Fruit fly (Drosophila melanogaster) whole organism, embryonic: ENCODE measurements around the gene CG32040.

ENCODE experiments used
- Asciz ChIP-seq: fragments of 200-800 bp; sonication (Bioruptor generic); optimal IDR thresholded peaks from 2 replicates; lab custom pipeline; 2017; ENCODE audit warnings: missing biosample characterization, mild to moderate bottlenecking, missing genetic modification characterization, missing genetic modification reagents
- Bgb ChIP-seq: fragments of 200-800 bp; sonication (Bioruptor generic); IDR thresholded peaks from 2 replicates; pipeline ENCODE4 v1.3.6; 2022; ENCODE audit warnings: missing biosample characterization, missing genetic modification characterization; ENCODE audit not compliant: partially characterized antibody
- CG10543 ChIP-seq: fragments of 200-800 bp; sonication (Bioruptor generic); optimal IDR thresholded peaks from 3 replicates; lab custom pipeline; 2017; ENCODE audit warnings: missing biosample characterization, mild to moderate bottlenecking, missing genetic modification characterization, moderate library complexity
- CG11723 ChIP-seq: fragments of 200-800 bp; sonication (Bioruptor generic); optimal IDR thresholded peaks from 2 replicates; lab custom pipeline; 2017; ENCODE audit warnings: missing biosample characterization, mild to moderate bottlenecking, missing genetic modification characterization
- CG1233 ChIP-seq: fragments of 200-800 bp; sonication (Bioruptor generic); optimal IDR thresholded peaks from 4 replicates; lab custom pipeline; 2018; ENCODE audit warnings: missing biosample characterization, mild to moderate bottlenecking, missing genetic modification characterization
- CG12769 ChIP-seq: fragments of 200-800 bp; sonication (Bioruptor generic); optimal IDR thresholded peaks from 2 replicates; lab custom pipeline; 2019; ENCODE audit warnings: missing biosample characterization, mild to moderate bottlenecking, missing genetic modification characterization, moderate library complexity
- CG13287 ChIP-seq: fragments of 200-800 bp; sonication (Bioruptor generic); IDR thresholded peaks from 2 replicates; pipeline ENCODE4 v1.3.6; 2022; ENCODE audit warnings: missing biosample characterization, missing genetic modification characterization; ENCODE audit not compliant: partially characterized antibody
- CG14860 ChIP-seq: fragments of 200-800 bp; sonication (Bioruptor generic); IDR thresholded peaks from 3 replicates; pipeline ENCODE4 v1.3.6; 2022; ENCODE audit warnings: missing biosample characterization, missing genetic modification characterization; ENCODE audit not compliant: partially characterized antibody
- CG1529 ChIP-seq: fragments of 200-800 bp; sonication (Bioruptor generic); optimal IDR thresholded peaks from 3 replicates; lab custom pipeline; 2018; ENCODE audit warnings: missing biosample characterization, missing genetic modification characterization
- CG16779 ChIP-seq: fragments of 200-800 bp; sonication (Bioruptor generic); IDR thresholded peaks from 2 replicates; pipeline ENCODE4 v1.3.6; 2022; ENCODE audit warnings: missing biosample characterization, missing genetic modification characterization
- CG16863 ChIP-seq: fragments of 200-800 bp; sonication (Bioruptor generic); optimal IDR thresholded peaks from 3 replicates; lab custom pipeline; 2016; ENCODE audit warnings: missing biosample characterization, missing genetic modification characterization
- CG17912 ChIP-seq: fragments of 200-800 bp; sonication (Bioruptor generic); optimal IDR thresholded peaks from 2 replicates; lab custom pipeline; 2018; ENCODE audit warnings: missing biosample characterization, mild to moderate bottlenecking, missing genetic modification characterization
- CG18011 ChIP-seq: fragments of 200-800 bp; sonication (Bioruptor generic); optimal IDR thresholded peaks from 2 replicates; lab custom pipeline; 2017; ENCODE audit warnings: missing biosample characterization, missing genetic modification characterization, mild to moderate bottlenecking, moderate library complexity, missing genotype
- CG18599 ChIP-seq: fragments of 200-800 bp; sonication (Bioruptor generic); optimal IDR thresholded peaks from 3 replicates; lab custom pipeline; 2017; ENCODE audit warnings: missing biosample characterization, missing genetic modification characterization, mild to moderate bottlenecking, moderate library complexity, missing genetic modification reagents
- CG2120 ChIP-seq: fragments of 200-800 bp; sonication (Bioruptor generic); optimal IDR thresholded peaks from 3 replicates; lab custom pipeline; 2016; ENCODE audit warnings: missing biosample characterization, missing genetic modification characterization
- CG32767 ChIP-seq: fragments of 200-800 bp; sonication (Bioruptor generic); IDR thresholded peaks from 2 replicates; pipeline ENCODE4 v1.3.6; 2022; ENCODE audit warnings: missing biosample characterization, missing genetic modification characterization
- CG3847 ChIP-seq: fragments of 200-800 bp; sonication (Bioruptor generic); IDR thresholded peaks from 2 replicates; pipeline ENCODE4 v1.3.6; 2022; ENCODE audit warnings: missing biosample characterization, missing genetic modification characterization
- CG4328 ChIP-seq: fragments of 200-800 bp; sonication (Bioruptor generic); optimal IDR thresholded peaks from 3 replicates; lab custom pipeline; 2017; ENCODE audit warnings: missing biosample characterization, missing genetic modification reagents, missing genetic modification characterization
- CG43689 ChIP-seq: fragments of 200-800 bp; sonication (Bioruptor generic); IDR thresholded peaks from 2 replicates; pipeline ENCODE4 v1.3.6; 2022; ENCODE audit warnings: missing biosample characterization, missing genetic modification characterization
- CG6254 ChIP-seq: fragments of 200-800 bp; sonication (Bioruptor generic); optimal IDR thresholded peaks from 3 replicates; lab custom pipeline; 2017; ENCODE audit warnings: mild to moderate bottlenecking, missing biosample characterization, missing genetic modification reagents, missing genetic modification characterization
- CG6791 ChIP-seq: fragments of 200-800 bp; sonication (Bioruptor generic); IDR thresholded peaks from 3 replicates; pipeline ENCODE4 v1.3.6; 2022; ENCODE audit warnings: missing biosample characterization, missing genetic modification characterization; ENCODE audit not compliant: partially characterized antibody
- CoRest ChIP-seq: fragments of 200-800 bp; sonication (Bioruptor generic); optimal IDR thresholded peaks from 3 replicates; lab custom pipeline; 2018; ENCODE audit warnings: missing biosample characterization, mild to moderate bottlenecking, missing genetic modification characterization, moderate library complexity
- Gug ChIP-seq: fragments of 200-800 bp; sonication (Bioruptor generic); IDR thresholded peaks from 4 replicates; pipeline ENCODE4 v1.3.6; 2022; ENCODE audit warnings: missing biosample characterization, missing genetic modification characterization
- HLHmδ ChIP-seq: fragments of 200-800 bp; sonication (Bioruptor generic); optimal IDR thresholded peaks from 2 replicates; lab custom pipeline; 2018; ENCODE audit warnings: missing biosample characterization, mild to moderate bottlenecking, missing genetic modification characterization, moderate library complexity
- Hand ChIP-seq: fragments of 200-800 bp; sonication (Bioruptor generic); optimal IDR thresholded peaks from 2 replicates; lab custom pipeline; 2017; ENCODE audit warnings: mild to moderate bottlenecking, missing biosample characterization, missing genetic modification reagents, missing genetic modification characterization
- Mad ChIP-seq: fragments of 200-800 bp; sonication (Bioruptor generic); optimal IDR thresholded peaks from 2 replicates; lab custom pipeline; 2016; ENCODE audit warnings: missing biosample characterization, missing genetic modification characterization
- Meics ChIP-seq: fragments of 200-800 bp; sonication (Bioruptor generic); optimal IDR thresholded peaks from 2 replicates; lab custom pipeline; 2017; ENCODE audit warnings: missing biosample characterization, mild to moderate bottlenecking, missing genetic modification characterization
- Mrtf ChIP-seq: fragments of 200-800 bp; sonication (Bioruptor generic); IDR thresholded peaks from 3 replicates; pipeline ENCODE4 v1.3.6; 2022; ENCODE audit warnings: missing biosample characterization, missing genetic modification characterization
- NC2α ChIP-seq: fragments of 200-800 bp; sonication (Bioruptor generic); optimal IDR thresholded peaks from 2 replicates; lab custom pipeline; 2016; ENCODE audit warnings: missing biosample characterization, missing genetic modification characterization
- Nf-YB ChIP-seq: fragments of 200-800 bp; sonication (Bioruptor generic); optimal IDR thresholded peaks from 3 replicates; lab custom pipeline; 2019; ENCODE audit warnings: missing biosample characterization, mild to moderate bottlenecking, missing genetic modification characterization, moderate library complexity
- Oli ChIP-seq: fragments of 200-800 bp; sonication (Bioruptor generic); optimal IDR thresholded peaks from 2 replicates; lab custom pipeline; 2018; ENCODE audit warnings: missing biosample characterization, mild to moderate bottlenecking, missing genetic modification characterization, moderate library complexity
- Sox100B ChIP-seq: fragments of 200-800 bp; sonication (Bioruptor generic); optimal IDR thresholded peaks from 3 replicates; lab custom pipeline; 2018; ENCODE audit warnings: missing biosample characterization, mild to moderate bottlenecking, missing genetic modification characterization
- bowl ChIP-seq: fragments of 200-800 bp; sonication (Bioruptor generic); IDR thresholded peaks from 2 replicates; pipeline ENCODE4 v1.3.6; 2022; ENCODE audit warnings: missing biosample characterization, missing genetic modification characterization
- bsh ChIP-seq, 2 experiments: fragments of 200-800 bp; sonication (Bioruptor generic); optimal IDR thresholded peaks; 2 replicates each; lab custom pipeline; 2017 to 2018; ENCODE audit warnings: mild to moderate bottlenecking in 2 of 2, missing biosample characterization in 2 of 2, missing genetic modification characterization in 2 of 2, moderate library complexity in 1 of 2
- eve ChIP-seq, 2 experiments: fragments of >200 bp; optimal IDR thresholded peaks; 2 replicates each; lab custom pipeline; 2017; ENCODE audit warnings: missing biosample characterization in 2 of 2, missing genetic modification characterization in 2 of 2
- gfzf ChIP-seq: fragments of 200-800 bp; sonication (Bioruptor generic); optimal IDR thresholded peaks from 2 replicates; lab custom pipeline; 2016; ENCODE audit warnings: missing biosample characterization, mild to moderate bottlenecking, missing genetic modification characterization, moderate library complexity
- h ChIP-seq: fragments of >200 bp; optimal IDR thresholded peaks from 2 replicates; lab custom pipeline; 2017
- hbn ChIP-seq: fragments of 200-800 bp; sonication (Bioruptor generic); IDR thresholded peaks from 2 replicates; pipeline ENCODE4 v1.3.6; 2022; ENCODE audit warnings: missing biosample characterization, missing genetic modification characterization; ENCODE audit not compliant: partially characterized antibody
- insv ChIP-seq, 2 experiments: fragments of 200-800 bp; sonication (Bioruptor generic); optimal IDR thresholded peaks; 3 replicates each; lab custom pipeline; 2016 to 2018; ENCODE audit warnings: missing biosample characterization in 2 of 2, missing genetic modification characterization in 2 of 2
- klu ChIP-seq: fragments of 200-800 bp; sonication (Bioruptor generic); IDR thresholded peaks from 2 replicates; pipeline ENCODE4 v1.3.6; 2022; ENCODE audit warnings: missing biosample characterization, missing genetic modification characterization
- run ChIP-seq: fragments of 200-800 bp; sonication (Bioruptor generic); optimal IDR thresholded peaks from 3 replicates; lab custom pipeline; 2018; ENCODE audit warnings: missing biosample characterization, mild to moderate bottlenecking, missing genetic modification characterization
- scrt ChIP-seq: fragments of 200-800 bp; sonication (Bioruptor generic); optimal IDR thresholded peaks from 2 replicates; lab custom pipeline; 2018; ENCODE audit warnings: missing biosample characterization, mild to moderate bottlenecking, missing genetic modification characterization, moderate library complexity
- sens-2 ChIP-seq: fragments of 200-800 bp; sonication (Bioruptor generic); IDR thresholded peaks from 2 replicates; pipeline ENCODE4 v1.3.6; 2022; ENCODE audit warnings: missing biosample characterization, missing genetic modification characterization
- slbo ChIP-seq: fragments of 200-800 bp; sonication (Bioruptor generic); IDR thresholded peaks from 2 replicates; pipeline ENCODE4 v1.3.6; 2022; ENCODE audit warnings: missing biosample characterization, missing genetic modification characterization
- ssp ChIP-seq: fragments of 200-800 bp; sonication (Bioruptor generic); IDR thresholded peaks from 2 replicates; pipeline ENCODE4 v1.3.6; 2022; ENCODE audit warnings: missing biosample characterization, missing genetic modification characterization
- tap ChIP-seq: fragments of 200-800 bp; optimal IDR thresholded peaks from 3 replicates; lab custom pipeline; 2019; ENCODE audit warnings: missing biosample characterization, mild to moderate bottlenecking, missing genetic modification characterization, moderate library complexity
- tll ChIP-seq, 2 experiments: fragments of 200-800 bp in 1 of 2; fragments of >200 bp in 1 of 2; sonication (Bioruptor generic) in 1 of 2; optimal IDR thresholded peaks; 2 replicates each; lab custom pipeline; 2017 to 2019; ENCODE audit warnings: missing biosample characterization in 2 of 2, missing genetic modification characterization in 2 of 2, mild to moderate bottlenecking in 1 of 2, moderate library complexity in 1 of 2
- trem ChIP-seq: fragments of 200-800 bp; optimal IDR thresholded peaks from 3 replicates; lab custom pipeline; 2019; ENCODE audit warnings: missing biosample characterization, mild to moderate bottlenecking, missing genetic modification characterization, moderate library complexity
- vvl ChIP-seq: fragments of 200-800 bp; sonication (Bioruptor generic); IDR thresholded peaks from 2 replicates; pipeline ENCODE4 v1.3.6; 2022; ENCODE audit warnings: missing biosample characterization, missing genetic modification characterization
- zen ChIP-seq: fragments of 200-800 bp; sonication (Bioruptor generic); optimal IDR thresholded peaks from 3 replicates; lab custom pipeline; 2018; ENCODE audit warnings: missing biosample characterization, mild to moderate bottlenecking, missing genetic modification characterization, moderate library complexity
- zen2 ChIP-seq: fragments of 200-800 bp; sonication (Bioruptor generic); IDR thresholded peaks from 3 replicates; pipeline ENCODE4 v1.3.6; 2022; ENCODE audit warnings: missing biosample characterization, missing genetic modification characterization; ENCODE audit not compliant: partially characterized antibody

CG32040 gene

DNA sequence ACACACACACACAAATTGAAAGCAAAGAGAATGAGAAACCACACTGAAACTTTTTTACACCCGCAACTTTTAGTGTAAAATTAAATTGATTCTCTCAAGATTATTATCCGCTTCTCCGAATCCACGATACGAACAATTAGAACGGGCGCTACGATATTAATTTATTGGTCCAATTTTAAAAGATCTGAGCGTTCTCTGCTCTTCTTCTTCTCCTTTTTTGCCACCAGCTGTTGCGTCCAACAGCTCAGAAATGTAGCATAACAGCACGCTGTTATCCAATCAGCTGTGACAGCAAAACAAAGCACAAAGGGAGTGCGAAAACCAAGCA, 4.8 kb downstream of the CG32040 start, which contains the start of the genes UGP and Svip (continued):
- TF ChIP-seq bsh (GFP tag; optimal IDR thresholded peaks at IDR 0.05; lab: Kevin White, UChicago): no peak
- TF ChIP-seq hbn: peak; percentile 25; the same call in 1 of the 2 replicates
- no peak for TF ChIP-seq CG17912
- TF ChIP-seq CG3847 (GFP tag; lab: Robert Waterston, UW): no peak
- TF ChIP-seq eve (GFP tag; optimal IDR thresholded peaks at IDR 0.05; lab: Kevin White, UChicago): no peak
- no peak for TF ChIP-seq bowl (GFP tag; lab: Robert Waterston, UW)
- TF ChIP-seq h (lab: Kevin White, UChicago): no peak
- TF ChIP-seq scrt (GFP tag; lab: Kevin White, UChicago): peak; percentile 52
- no peak for TF ChIP-seq vvl (GFP tag; lab: Robert Waterston, UW)
- TF ChIP-seq CG16863: no peak
- TF ChIP-seq tap: no peak
- no peak for TF ChIP-seq Gug (GFP tag; lab: Robert Waterston, UW)
- no peak for TF ChIP-seq tll (GFP tag; optimal IDR thresholded peaks at IDR 0.05; lab: Kevin White, UChicago)
- TF ChIP-seq CG1529 (GFP tag; lab: Kevin White, UChicago): no peak
- TF ChIP-seq CG10543: no peak
- TF ChIP-seq zen (tag; lab: Kevin White, UChicago): no peak
- TF ChIP-seq CG2120: no peak
- no peak for TF ChIP-seq Hand
- peak; percentile 3 for TF ChIP-seq CoRest (tag; lab: Kevin White, UChicago)
- no peak for TF ChIP-seq CG18599 (GFP tag; lab: Kevin White, UChicago)
- TF ChIP-seq CG18011: no peak
- TF ChIP-seq CG4328 (GFP tag; lab: Kevin White, UChicago): no peak
- TF ChIP-seq CG1233 (GFP tag; lab: Kevin White, UChicago): no peak
- no peak for TF ChIP-seq Nf-YB (GFP tag; lab: Kevin White, UChicago)
- TF ChIP-seq CG43689: no peak
- TF ChIP-seq CG32767 (GFP tag; lab: Robert Waterston, UW): no peak
- no peak for TF ChIP-seq sens-2 (GFP tag; lab: Robert Waterston, UW)
- no peak for TF ChIP-seq Mad (GFP tag; lab: Kevin White, UChicago)
- TF ChIP-seq slbo (GFP tag; lab: Robert Waterston, UW): peak; percentile 24; the same call in 1 of the 2 replicates
- TF ChIP-seq CG11723 (GFP tag; lab: Kevin White, UChicago): no peak
- no peak for TF ChIP-seq trem (tag; lab: Kevin White, UChicago)
- TF ChIP-seq Meics (GFP tag; lab: Kevin White, UChicago): no peak
- peak; percentile 9 for TF ChIP-seq gfzf (GFP tag; lab: Kevin White, UChicago)
- peak; percentile 29 for TF ChIP-seq CG13287 (GFP tag; lab: Robert Waterston, UW)
- TF ChIP-seq Mrtf: no peak
- TF ChIP-seq CG12769: peak; percentile 27
- TF ChIP-seq Oli (tag; lab: Kevin White, UChicago): no peak
- TF ChIP-seq ssp (GFP tag; lab: Robert Waterston, UW): no peak
- peak in 1 of 2 experiments; percentile 85 for TF ChIP-seq insv (GFP tag; optimal IDR thresholded peaks at IDR 0.05; lab: Kevin White, UChicago)
- TF ChIP-seq Asciz (GFP tag; lab: Kevin White, UChicago): no peak
- no peak for TF ChIP-seq zen2
- TF ChIP-seq klu: no peak
- TF ChIP-seq Sox100B (GFP tag; lab: Kevin White, UChicago): no peak
- no peak for TF ChIP-seq CG6254 (GFP tag; lab: Kevin White, UChicago)
- TF ChIP-seq NC2α (GFP tag; lab: Kevin White, UChicago): no peak
- TF ChIP-seq CG14860: no peak
- TF ChIP-seq CG6791: no peak
- TF ChIP-seq CG16779 (GFP tag; lab: Robert Waterston, UW): no peak
- TF ChIP-seq Bgb: no peak
- TF ChIP-seq run (tag; lab: Kevin White, UChicago): no peak
- no peak for TF ChIP-seq HLHmδ (GFP tag; lab: Kevin White, UChicago)
